Fruit fly (Drosophila melanogaster) whole organism, embryonic: ENCODE measurements around the gene CG6766.
A peak's percentile ranks its signal among the peaks of the same experiment; 100 is the strongest.

ENCODE experiments used
- Abd-B ChIP-seq: fragments of 200-800 bp; sonication (Bioruptor generic); optimal IDR thresholded peaks from 2 replicates; lab custom pipeline; 2018; ENCODE audit warnings: missing biosample characterization, mild to moderate bottlenecking, missing genetic modification characterization, moderate library complexity
- Asciz ChIP-seq: fragments of 200-800 bp; sonication (Bioruptor generic); optimal IDR thresholded peaks from 2 replicates; lab custom pipeline; 2017; ENCODE audit warnings: missing biosample characterization, mild to moderate bottlenecking, missing genetic modification characterization, missing genetic modification reagents
- CG11696 ChIP-seq: fragments of 200-800 bp; sonication (Bioruptor generic); IDR thresholded peaks from 2 replicates; pipeline ENCODE4 v1.3.6; 2022; ENCODE audit warnings: missing biosample characterization, missing genetic modification characterization
- CG12219 ChIP-seq: fragments of 200-800 bp; sonication (Bioruptor generic); optimal IDR thresholded peaks from 3 replicates; lab custom pipeline; 2018; ENCODE audit warnings: missing biosample characterization, mild to moderate bottlenecking, missing genetic modification characterization
- CG15479 ChIP-seq: fragments of 200-800 bp; sonication (Bioruptor generic); optimal IDR thresholded peaks from 3 replicates; lab custom pipeline; 2019; ENCODE audit warnings: missing biosample characterization, mild to moderate bottlenecking, missing genetic modification characterization, moderate library complexity
- CG1603 ChIP-seq: fragments of 200-800 bp; sonication (Bioruptor generic); optimal IDR thresholded peaks from 2 replicates; lab custom pipeline; 2019; ENCODE audit warnings: missing biosample characterization, mild to moderate bottlenecking, missing genetic modification characterization, moderate library complexity
- CG17612 ChIP-seq: fragments of 200-800 bp; sonication (Bioruptor generic); IDR thresholded peaks from 2 replicates; pipeline ENCODE4 v1.3.6; 2022; ENCODE audit warnings: missing biosample characterization, missing genetic modification characterization
- CG17829 ChIP-seq: fragments of 200-800 bp; optimal IDR thresholded peaks from 2 replicates; lab custom pipeline; 2019; ENCODE audit warnings: missing biosample characterization, mild to moderate bottlenecking, missing genetic modification characterization, moderate library complexity
- CG18262 ChIP-seq: fragments of 200-800 bp; optimal IDR thresholded peaks from 3 replicates; lab custom pipeline; 2019; ENCODE audit warnings: missing biosample characterization, mild to moderate bottlenecking, missing genetic modification characterization, moderate library complexity
- CG1832 ChIP-seq: fragments of 200-800 bp; sonication (Bioruptor generic); optimal IDR thresholded peaks from 2 replicates; lab custom pipeline; 2017; ENCODE audit warnings: missing biosample characterization, mild to moderate bottlenecking, missing genetic modification characterization, inconsistent platforms
- CG18476 ChIP-seq: fragments of 200-800 bp; sonication (Bioruptor generic); optimal IDR thresholded peaks from 2 replicates; lab custom pipeline; 2016; ENCODE audit warnings: missing biosample characterization, mild to moderate bottlenecking, missing genetic modification characterization
- CG30020 ChIP-seq: fragments of 200-800 bp; optimal IDR thresholded peaks from 2 replicates; lab custom pipeline; 2019; ENCODE audit warnings: missing biosample characterization, mild to moderate bottlenecking, missing genetic modification characterization, moderate library complexity
- CG3163 ChIP-seq: fragments of 200-800 bp; sonication (Bioruptor generic); optimal IDR thresholded peaks from 3 replicates; lab custom pipeline; 2016; ENCODE audit warnings: missing biosample characterization, missing genetic modification characterization
- CG6175 ChIP-seq: fragments of 200-800 bp; sonication (Bioruptor generic); IDR thresholded peaks from 3 replicates; pipeline ENCODE4 v1.3.6; 2022; ENCODE audit warnings: missing biosample characterization, missing genetic modification characterization
- CG8290 ChIP-seq, 3 experiments: fragments of 200-800 bp; sonication (Bioruptor generic); optimal IDR thresholded peaks; 2 replicates each; lab custom pipeline; 2016 to 2019; ENCODE audit warnings: missing biosample characterization in 3 of 3, missing genetic modification characterization in 3 of 3, mild to moderate bottlenecking in 2 of 3, moderate library complexity in 1 of 3
- CG8478 ChIP-seq: fragments of >200 bp; optimal IDR thresholded peaks from 2 replicates; lab custom pipeline; 2018
- CTCF ChIP-seq: fragments of 200-800 bp; sonication (Bioruptor generic); optimal IDR thresholded peaks from 2 replicates; lab custom pipeline; 2017; ENCODE audit warnings: missing biosample characterization, mild to moderate bottlenecking, missing genetic modification characterization, moderate library complexity
- Dfd ChIP-seq, 2 experiments: fragments of >200 bp; optimal IDR thresholded peaks; 2 replicates each; lab custom pipeline; 2017; ENCODE audit warnings: missing biosample characterization in 2 of 2, missing genetic modification characterization in 2 of 2
- Doc3 ChIP-seq: fragments of 200-800 bp; sonication (Bioruptor generic); IDR thresholded peaks from 3 replicates; pipeline ENCODE4 v1.3.6; 2022; ENCODE audit warnings: missing biosample characterization, missing genetic modification characterization; ENCODE audit not compliant: partially characterized antibody
- Ets65A ChIP-seq: fragments of 200-800 bp; sonication (Bioruptor generic); peaks from one replicate; lab custom pipeline; 2016; ENCODE audit warnings: missing biosample characterization, missing genetic modification characterization
- HLH3B ChIP-seq: fragments of 200-800 bp; sonication (Bioruptor generic); IDR thresholded peaks from 2 replicates; pipeline ENCODE4 v1.3.6; 2022; ENCODE audit warnings: missing biosample characterization, missing genetic modification characterization
- HmgD ChIP-seq: fragments of 200-800 bp; sonication (Bioruptor generic); optimal IDR thresholded peaks from 3 replicates; lab custom pipeline; 2016; ENCODE audit warnings: missing biosample characterization, missing genetic modification characterization
- Lhr ChIP-seq: fragments of 200-800 bp; sonication (Bioruptor generic); optimal IDR thresholded peaks from 3 replicates; lab custom pipeline; 2017; ENCODE audit warnings: mild to moderate bottlenecking, missing biosample characterization, missing genetic modification reagents, missing genetic modification characterization
- Nf-YB ChIP-seq: fragments of 200-800 bp; sonication (Bioruptor generic); optimal IDR thresholded peaks from 3 replicates; lab custom pipeline; 2019; ENCODE audit warnings: missing biosample characterization, mild to moderate bottlenecking, missing genetic modification characterization, moderate library complexity
- Nf-YC ChIP-seq: fragments of 200-800 bp; optimal IDR thresholded peaks from 3 replicates; lab custom pipeline; 2019; ENCODE audit warnings: missing biosample characterization, mild to moderate bottlenecking, missing genetic modification characterization, moderate library complexity
- Poxn ChIP-seq: fragments of 200-800 bp; sonication (Bioruptor generic); IDR thresholded peaks from 2 replicates; pipeline ENCODE4 v1.3.6; 2022; ENCODE audit warnings: missing biosample characterization, missing genetic modification characterization
- Rx ChIP-seq: fragments of 200-800 bp; sonication (Bioruptor generic); IDR thresholded peaks from 2 replicates; pipeline ENCODE4 v1.3.6; 2022; ENCODE audit warnings: missing biosample characterization, missing genetic modification characterization
- Sin3A ChIP-seq: fragments of >200 bp; optimal IDR thresholded peaks from 2 replicates; lab custom pipeline; 2018
- az2 ChIP-seq: fragments of 200-800 bp; sonication (Bioruptor generic); optimal IDR thresholded peaks from 3 replicates; lab custom pipeline; 2016; ENCODE audit warnings: missing biosample characterization, missing genetic modification characterization
- bcd ChIP-seq: fragments of 200-800 bp; sonication (Bioruptor generic); optimal IDR thresholded peaks from 2 replicates; lab custom pipeline; 2017; ENCODE audit warnings: missing biosample characterization, mild to moderate bottlenecking, missing genetic modification characterization
- cg ChIP-seq: fragments of 200-800 bp; sonication (Bioruptor generic); optimal IDR thresholded peaks from 3 replicates; lab custom pipeline; 2019; ENCODE audit warnings: missing biosample characterization, mild to moderate bottlenecking, missing genetic modification characterization, moderate library complexity
- dmrt99B ChIP-seq: fragments of 200-800 bp; sonication (Bioruptor generic); optimal IDR thresholded peaks from 2 replicates; lab custom pipeline; 2018; ENCODE audit warnings: missing biosample characterization, mild to moderate bottlenecking, missing genetic modification characterization, moderate library complexity
- ems ChIP-seq: fragments of 200-800 bp; sonication (Bioruptor generic); optimal IDR thresholded peaks from 3 replicates; lab custom pipeline; 2016; ENCODE audit warnings: missing biosample characterization, missing genetic modification characterization
- ftz-f1 ChIP-seq: fragments of 200-800 bp; sonication (Bioruptor generic); optimal IDR thresholded peaks from 2 replicates; lab custom pipeline; 2016; ENCODE audit warnings: missing biosample characterization, missing genetic modification characterization
- gsb ChIP-seq: fragments of 200-800 bp; sonication (Bioruptor generic); IDR thresholded peaks from 2 replicates; pipeline ENCODE4 v1.3.6; 2022; ENCODE audit warnings: missing biosample characterization, missing genetic modification characterization
- h ChIP-seq: fragments of >200 bp; optimal IDR thresholded peaks from 2 replicates; lab custom pipeline; 2017
- hkb ChIP-seq, 2 experiments: fragments of 200-800 bp in 1 of 2; fragments of >200 bp in 1 of 2; sonication (Bioruptor generic) in 1 of 2; IDR thresholded peaks in 1 of 2; optimal IDR thresholded peaks in 1 of 2; 2 replicates each; pipeline versions ENCODE4 v1.3.6 to Lab custom; 2017 to 2022; ENCODE audit warnings: missing biosample characterization in 1 of 2, missing genetic modification characterization in 1 of 2
- insv ChIP-seq, 2 experiments: fragments of 200-800 bp; sonication (Bioruptor generic); optimal IDR thresholded peaks; 3 replicates each; lab custom pipeline; 2016 to 2018; ENCODE audit warnings: missing biosample characterization in 2 of 2, missing genetic modification characterization in 2 of 2
- jing ChIP-seq: fragments of 200-800 bp; sonication (Bioruptor generic); optimal IDR thresholded peaks from 2 replicates; lab custom pipeline; 2018; ENCODE audit warnings: missing biosample characterization, mild to moderate bottlenecking, missing genetic modification characterization
- lov ChIP-seq, 2 experiments: fragments of 200-800 bp in 1 of 2; fragments of >200 bp in 1 of 2; sonication (Bioruptor generic) in 1 of 2; IDR thresholded peaks in 1 of 2; optimal IDR thresholded peaks in 1 of 2; 2 replicates in 1 of 2; 3 replicates in 1 of 2; pipeline versions ENCODE4 v1.3.6 to Lab custom; 2017 to 2022; ENCODE audit warnings: missing biosample characterization in 1 of 2, missing genetic modification characterization in 1 of 2
- nerfin-1 ChIP-seq: fragments of 200-800 bp; sonication (Bioruptor generic); optimal IDR thresholded peaks from 3 replicates; lab custom pipeline; 2019; ENCODE audit warnings: missing biosample characterization, mild to moderate bottlenecking, missing genetic modification characterization, moderate library complexity
- nmo ChIP-seq: fragments of 200-800 bp; sonication (Bioruptor generic); optimal IDR thresholded peaks from 2 replicates; lab custom pipeline; 2018; ENCODE audit warnings: missing biosample characterization, mild to moderate bottlenecking, missing genetic modification characterization, moderate library complexity
- otp ChIP-seq: fragments of 200-800 bp; sonication (Bioruptor generic); IDR thresholded peaks from 3 replicates; pipeline ENCODE4, ENCODE4 v1.3.6; 2022; ENCODE audit warnings: missing biosample characterization, missing genetic modification characterization
- psq ChIP-seq: fragments of 200-800 bp; sonication (Bioruptor generic); optimal IDR thresholded peaks from 2 replicates; lab custom pipeline; 2017; ENCODE audit warnings: missing biosample characterization, missing genetic modification characterization
- sd ChIP-seq: fragments of 200-800 bp; sonication (Bioruptor generic); optimal IDR thresholded peaks from 3 replicates; lab custom pipeline; 2018; ENCODE audit warnings: missing biosample characterization, mild to moderate bottlenecking, missing genetic modification characterization, moderate library complexity
- stwl ChIP-seq: fragments of 200-800 bp; sonication (Bioruptor generic); optimal IDR thresholded peaks from 3 replicates; lab custom pipeline; 2018; ENCODE audit warnings: missing biosample characterization, mild to moderate bottlenecking, missing genetic modification characterization, moderate library complexity
- usp ChIP-seq: fragments of >200 bp; optimal IDR thresholded peaks from 2 replicates; lab custom pipeline; 2017; ENCODE audit warnings: missing biosample characterization, missing genetic modification characterization

CG6766 gene

dm6 chr2L:12004211-12004979 is 36.1 kb downstream of the CG6766 start (continued):
- TF ChIP-seq Doc3 (no peak), CG11696 (GFP tag; lab: Robert Waterston, UW) (no peak)

- TF ChIP-seq Ets65A (peak; percentile 7), cg (GFP tag; lab: Kevin White, UChicago) (peak; percentile 94), CG30020 (tag; lab: Kevin White, UChicago) (no peak), HLH3B (GFP tag; lab: Robert Waterston, UW) (no peak), CG17612 (GFP tag; lab: Robert Waterston, UW) (no peak), insv (GFP tag; optimal IDR thresholded peaks at IDR 0.05; lab: Kevin White, UChicago) (peak in 1 of 2 experiments; percentile 48), bcd (GFP tag; lab: Kevin White, UChicago) (no peak), CG15479 (GFP tag; lab: Kevin White, UChicago) (peak; percentile 73), psq (GFP tag; lab: Kevin White, UChicago) (no peak), gsb (GFP tag; lab: Robert Waterston, UW) (no peak), Rx (GFP tag; lab: Robert Waterston, UW) (no peak), hkb (optimal IDR thresholded peaks at IDR 0.05; lab: Kevin White, UChicago) (peak; percentile 46), hkb (GFP tag; IDR thresholded peaks at IDR 0.05; lab: Robert Waterston, UW) (no peak), CG3163 (peak; percentile 33), Dfd (GFP tag; optimal IDR thresholded peaks at IDR 0.05; lab: Kevin White, UChicago) (no peak), CG18476 (no peak), nerfin-1 (tag; lab: Kevin White, UChicago) (peak; percentile 67), CTCF (GFP tag; lab: Kevin White, UChicago) (peak; percentile 96), lov (optimal IDR thresholded peaks at IDR 0.05; lab: Kevin White, UChicago) (no peak), lov (GFP tag; IDR thresholded peaks at IDR 0.05; lab: Robert Waterston, UW) (no peak), Nf-YB (GFP tag; lab: Kevin White, UChicago) (peak; percentile 96), Nf-YC (tag; lab: Kevin White, UChicago) (peak; percentile 97), jing (GFP tag; lab: Kevin White, UChicago) (peak; percentile 48), CG17829 (tag; lab: Kevin White, UChicago) (peak; percentile 38), CG8478 (lab: Kevin White, UChicago) (peak; percentile 62), Lhr (GFP tag; lab: Kevin White, UChicago) (peak; percentile 57), CG8290 (GFP tag; optimal IDR thresholded peaks at IDR 0.05; lab: Kevin White, UChicago) (no peak), CG8290 (tag; optimal IDR thresholded peaks at IDR 0.05; lab: Kevin White, UChicago) (no peak), otp (no peak), Sin3A (lab: Kevin White, UChicago) (peak; percentile 25), Abd-B (GFP tag; lab: Kevin White, UChicago) (peak; percentile 56), CG1832 (peak; percentile 92), sd (tag; lab: Kevin White, UChicago) (peak; percentile 95), nmo (GFP tag; lab: Kevin White, UChicago) (peak; percentile 13), usp (GFP tag; lab: Kevin White, UChicago) (no peak)
Measured at dm6 chr2L:12003792-12004210, 36.7 kb downstream of the CG6766 start.

- TF ChIP-seq stwl, result no peak
- TF ChIP-seq CG18262 (tag; lab: Kevin White, UChicago), result peak; percentile 18
- peak; percentile 39 for TF ChIP-seq CG1603 (tag; lab: Kevin White, UChicago)
- TF ChIP-seq ems, result peak; percentile 1
- peak; percentile 11 for TF ChIP-seq HmgD
- peak; percentile 44 for TF ChIP-seq dmrt99B (tag; lab: Kevin White, UChicago)
- TF ChIP-seq CG6175 (GFP tag; lab: Robert Waterston, UW), result no peak
- TF ChIP-seq az2 (GFP tag; lab: Kevin White, UChicago), result peak; percentile 53
- peak; percentile 31 for TF ChIP-seq CG12219
- no peak for TF ChIP-seq Asciz
- peak; percentile 97 for TF ChIP-seq ftz-f1 (GFP tag; lab: Kevin White, UChicago)
- TF ChIP-seq Poxn (GFP tag; lab: Robert Waterston, UW), result no peak
- peak; percentile 28 for TF ChIP-seq h (lab: Kevin White, UChicago)
Measured at dm6 chr2L:12002922-12003791, 37.3 kb downstream of the CG6766 start.
